Worm (Caenorhabditis elegans): ENCODE data around the gene hpd-1.

Gene hpd-1

ce11 chrIII:10525927-10526326 lies 9.4 kb upstream of the hpd-1 start:
- TF ChIP-seq hmbx-1 (tag; optimal IDR thresholded peaks at IDR 0.05) (no peak), hnd-1 (tag; optimal IDR thresholded peaks at IDR 0.05) (no peak), ets-7 (tag; optimal IDR thresholded peaks at IDR 0.05) (no peak), B0310.2 (tag; optimal IDR thresholded peaks at IDR 0.05) (no peak), tra-4 (tag; optimal IDR thresholded peaks at IDR 0.05) (no peak), F13C5.2 (tag; optimal IDR thresholded peaks at IDR 0.05) (no peak), ceh-36 (tag; optimal IDR thresholded peaks at IDR 0.05) (no peak)

ce11 chrIII:10527446-10527845 lies 7.9 kb upstream of the hpd-1 start:
- TF ChIP-seq hmg-4 (GFP tag; optimal IDR thresholded peaks at IDR 0.05) (no peak), ceh-36 (tag; optimal IDR thresholded peaks at IDR 0.05) (no peak)

- no peak for TF ChIP-seq B0310.2 (tag; optimal IDR thresholded peaks at IDR 0.05)
- no peak for TF ChIP-seq flt-1 (GFP tag; IDR thresholded peaks at IDR 0.05)
- no peak for TF ChIP-seq hnd-1 (tag; optimal IDR thresholded peaks at IDR 0.05)
Observed at ce11 chrIII:10533310-10533709, 2.0 kb upstream of the hpd-1 start.

ce11 chrIII:10534191-10534590 lies 1.1 kb upstream of the hpd-1 start:
- TF ChIP-seq tbx-11 (GFP tag; IDR thresholded peaks at IDR 0.05) = no peak
- no peak for TF ChIP-seq ceh-13 (GFP tag; optimal IDR thresholded peaks at IDR 0.05)
- TF ChIP-seq aly-1 (tag; optimal IDR thresholded peaks at IDR 0.05) = no peak
- TF ChIP-seq B0310.2 (tag; optimal IDR thresholded peaks at IDR 0.05) = no peak
- no peak for TF ChIP-seq sea-1 (GFP tag; conservative IDR thresholded peaks at IDR 0.05)
- TF ChIP-seq flt-1 (GFP tag; IDR thresholded peaks at IDR 0.05) = no peak
- TF ChIP-seq F13C5.2 (tag; optimal IDR thresholded peaks at IDR 0.05) = no peak
- TF ChIP-seq scrt-1 (GFP tag; IDR thresholded peaks at IDR 0.05) = no peak
- TF ChIP-seq hmg-4 (GFP tag; optimal IDR thresholded peaks at IDR 0.05) = no peak
- TF ChIP-seq hmbx-1 (tag; optimal IDR thresholded peaks at IDR 0.05) = no peak
- TF ChIP-seq tra-4 (tag; optimal IDR thresholded peaks at IDR 0.05) = no peak
- no peak for TF ChIP-seq ceh-36 (tag; optimal IDR thresholded peaks at IDR 0.05)
- no peak for TF ChIP-seq hnd-1 (tag; optimal IDR thresholded peaks at IDR 0.05)

ce11 chrIII:10536087-10536723 lies 879 bp downstream of the hpd-1 start:
- TF ChIP-seq scrt-1 (GFP tag; IDR thresholded peaks at IDR 0.05) (no peak), hmbx-1 (tag; optimal IDR thresholded peaks at IDR 0.05) (no peak), hnd-1 (tag; optimal IDR thresholded peaks at IDR 0.05) (no peak), ceh-36 (tag; optimal IDR thresholded peaks at IDR 0.05) (no peak), aly-1 (tag; optimal IDR thresholded peaks at IDR 0.05) (no peak), hmg-4 (GFP tag; optimal IDR thresholded peaks at IDR 0.05) (no peak), ama-1 (optimal IDR thresholded peaks at IDR 0.05) (no peak), ets-7 (tag; optimal IDR thresholded peaks at IDR 0.05) (no peak), tbx-37 (GFP tag; conservative IDR thresholded peaks at IDR 0.05) (no peak), sea-1 (GFP tag; conservative IDR thresholded peaks at IDR 0.05) (no peak), tbx-11 (GFP tag; IDR thresholded peaks at IDR 0.05) (no peak)

- TF ChIP-seq tbx-37 (GFP tag; conservative IDR thresholded peaks at IDR 0.05) = no peak
- no peak for TF ChIP-seq ets-7 (tag; optimal IDR thresholded peaks at IDR 0.05)
- TF ChIP-seq hmg-4 (GFP tag; optimal IDR thresholded peaks at IDR 0.05) = no peak
- TF ChIP-seq ama-1 (optimal IDR thresholded peaks at IDR 0.05) = no peak
- TF ChIP-seq flt-1 (GFP tag; IDR thresholded peaks at IDR 0.05) = no peak
- no peak for TF ChIP-seq scrt-1 (GFP tag; IDR thresholded peaks at IDR 0.05)
- TF ChIP-seq B0310.2 (tag; optimal IDR thresholded peaks at IDR 0.05) = no peak
- no peak for TF ChIP-seq pes-1 (GFP tag; IDR thresholded peaks at IDR 0.05)
- no peak for TF ChIP-seq tra-4 (tag; optimal IDR thresholded peaks at IDR 0.05)
- no peak for TF ChIP-seq tbx-11 (GFP tag; IDR thresholded peaks at IDR 0.05)
- TF ChIP-seq aly-1 (tag; optimal IDR thresholded peaks at IDR 0.05) = no peak
- no peak for TF ChIP-seq ceh-13 (GFP tag; optimal IDR thresholded peaks at IDR 0.05)
- no peak for TF ChIP-seq hmbx-1 (tag; optimal IDR thresholded peaks at IDR 0.05)
Observed at ce11 chrIII:10537003-10537402, 1.7 kb downstream of the hpd-1 start.

DNA sequence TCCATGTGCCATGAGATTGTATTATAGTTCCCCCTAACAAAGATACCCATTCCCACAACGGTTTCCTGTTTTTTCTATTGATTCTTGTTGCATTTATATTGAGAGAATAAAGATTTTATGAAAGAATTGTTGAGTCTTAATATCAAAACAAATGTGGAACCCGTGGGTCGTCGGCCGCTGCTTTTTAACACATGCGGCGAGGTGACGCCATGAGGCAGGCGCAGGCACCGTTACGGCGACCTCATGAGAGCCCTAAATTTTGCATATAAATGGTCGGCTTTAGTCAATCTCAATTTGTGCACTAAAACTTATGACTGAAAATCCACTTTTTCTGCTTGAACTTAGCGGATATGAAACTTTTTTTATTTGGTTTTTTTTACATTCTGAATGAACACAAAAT lies 2.2 kb downstream of the hpd-1 start:
- TF ChIP-seq sea-1 (GFP tag; conservative IDR thresholded peaks at IDR 0.05) (no peak), scrt-1 (GFP tag; IDR thresholded peaks at IDR 0.05) (no peak), tbx-11 (GFP tag; IDR thresholded peaks at IDR 0.05) (no peak), F13C5.2 (tag; optimal IDR thresholded peaks at IDR 0.05) (no peak), hmbx-1 (tag; optimal IDR thresholded peaks at IDR 0.05) (no peak), hmg-4 (GFP tag; optimal IDR thresholded peaks at IDR 0.05) (no peak), ama-1 (optimal IDR thresholded peaks at IDR 0.05) (no peak), ceh-13 (GFP tag; optimal IDR thresholded peaks at IDR 0.05) (no peak), aly-1 (tag; optimal IDR thresholded peaks at IDR 0.05) (no peak), flt-1 (GFP tag; IDR thresholded peaks at IDR 0.05) (no peak), ets-7 (tag; optimal IDR thresholded peaks at IDR 0.05) (no peak), tbx-37 (GFP tag; conservative IDR thresholded peaks at IDR 0.05) (no peak), pes-1 (GFP tag; IDR thresholded peaks at IDR 0.05) (no peak), ceh-36 (tag; optimal IDR thresholded peaks at IDR 0.05) (no peak), hnd-1 (tag; optimal IDR thresholded peaks at IDR 0.05) (no peak)

DNA sequence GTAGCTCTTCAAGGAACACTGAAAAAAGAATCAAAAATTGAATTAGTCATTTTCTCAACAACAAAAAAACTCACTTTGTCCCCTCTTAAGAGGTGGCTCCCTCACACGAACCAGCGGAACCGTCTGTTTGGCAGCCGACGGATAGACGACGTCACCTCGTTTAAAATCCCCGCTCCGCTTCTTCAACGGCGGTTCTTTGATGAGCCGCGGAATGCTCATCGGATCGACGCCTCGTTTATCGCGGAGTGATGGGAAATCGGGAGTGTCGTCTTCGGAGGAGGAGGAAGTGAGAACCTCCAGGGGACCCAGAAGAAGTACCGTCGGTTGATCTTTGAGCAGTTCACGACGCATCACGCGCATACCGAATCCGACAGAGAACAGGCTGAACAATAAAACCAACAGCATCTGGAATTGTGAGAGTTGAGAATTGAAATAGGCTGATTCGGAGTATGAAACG lies 3.5 kb downstream of the hpd-1 start, which contains the start of gene nlp-68:
Gene nlp-68, minus strand, starts transcription at position 407 of the 457 bp plus-strand sequence.
- TF ChIP-seq scrt-1 (GFP tag; IDR thresholded peaks at IDR 0.05) = no peak
- no peak for TF ChIP-seq pes-1 (GFP tag; IDR thresholded peaks at IDR 0.05)
- TF ChIP-seq hnd-1 (tag; optimal IDR thresholded peaks at IDR 0.05) = no peak
- TF ChIP-seq tra-4 (tag; optimal IDR thresholded peaks at IDR 0.05) = no peak
- TF ChIP-seq hmg-4 (GFP tag; optimal IDR thresholded peaks at IDR 0.05) = no peak
- TF ChIP-seq tbx-37 (GFP tag; conservative IDR thresholded peaks at IDR 0.05) = no peak
- no peak for TF ChIP-seq B0310.2 (tag; optimal IDR thresholded peaks at IDR 0.05)
- no peak for TF ChIP-seq tbx-11 (GFP tag; IDR thresholded peaks at IDR 0.05)
- TF ChIP-seq flt-1 (GFP tag; IDR thresholded peaks at IDR 0.05) = no peak
- no peak for TF ChIP-seq F13C5.2 (tag; optimal IDR thresholded peaks at IDR 0.05)
- TF ChIP-seq ets-7 (tag; optimal IDR thresholded peaks at IDR 0.05) = no peak

Data from whole organism, early embryonic.